Worm (Caenorhabditis elegans) whole organism, L4 larva: Measurements from ENCODE around the gene cav-1.

ENCODE experiments used
- F49E8.2 ChIP-seq: sonication (generic microtip); optimal IDR thresholded peaks from 2 replicates; lab custom pipeline; 2016; ENCODE audit warnings: missing compliant biosample characterization, mild to moderate bottlenecking, missing genetic modification characterization, borderline replicate concordance
- ceh-20 ChIP-seq: fragments of 200-800 bp; sonication (Bioruptor generic); IDR thresholded peaks from 2 replicates; pipeline ENCODE4 v1.3.6; 2022; ENCODE audit warnings: missing genetic modification reagents, missing genetic modification characterization, missing compliant biosample characterization
- lin-39 ChIP-seq: fragments of 150-350 bp; optimal IDR thresholded peaks from 2 replicates; lab custom pipeline; 2014; ENCODE audit warnings: missing biosample characterization, missing genetic modification reagents, missing genetic modification characterization
- unc-39 ChIP-seq: sonication (generic microtip); optimal IDR thresholded peaks from 2 replicates; lab custom pipeline; 2017; ENCODE audit warnings: missing biosample characterization, missing genetic modification characterization

- no peak for TF ChIP-seq lin-39
- TF ChIP-seq unc-39 = no peak
- peak; percentile 28 for TF ChIP-seq F49E8.2 (tag; lab: Kevin White, UChicago)
- TF ChIP-seq ceh-20 (GFP tag; lab: Robert Waterston, UW) = no peak
Observed at ce11 chrIV:9739001-9739400, 33.3 kb upstream of the cav-1 start.
